Fruit fly (Drosophila melanogaster) whole organism, embryonic: ENCODE data around the gene CG43339.
A peak's percentile ranks its signal among the peaks of the same experiment; 100 is the strongest.

Experiments
- Asciz ChIP-seq: fragments of 200-800 bp; sonication (Bioruptor generic); optimal IDR thresholded peaks from 2 replicates; lab custom pipeline; 2017; ENCODE audit warnings: missing biosample characterization, mild to moderate bottlenecking, missing genetic modification characterization, missing genetic modification reagents
- Atf6 ChIP-seq: fragments of 200-800 bp; sonication (Bioruptor generic); IDR thresholded peaks from 2 replicates; pipeline ENCODE4 v1.3.6; 2022; ENCODE audit warnings: missing biosample characterization, missing genetic modification characterization
- CG10209 ChIP-seq: fragments of 200-800 bp; sonication (Bioruptor generic); optimal IDR thresholded peaks from 3 replicates; lab custom pipeline; 2017; ENCODE audit warnings: missing biosample characterization, mild to moderate bottlenecking, missing genetic modification characterization, missing genetic modification reagents
- CG10431 ChIP-seq: fragments of 200-800 bp; sonication (Bioruptor generic); optimal IDR thresholded peaks from 3 replicates; lab custom pipeline; 2018; ENCODE audit warnings: missing biosample characterization, mild to moderate bottlenecking, missing genetic modification characterization
- CG11247 ChIP-seq: fragments of 200-800 bp; sonication (Bioruptor generic); IDR thresholded peaks from 2 replicates; pipeline ENCODE4 v1.3.6; 2022; ENCODE audit warnings: missing biosample characterization, missing genetic modification characterization
- CG12071 ChIP-seq: fragments of 200-800 bp; sonication (Bioruptor generic); optimal IDR thresholded peaks from 3 replicates; lab custom pipeline; 2018; ENCODE audit warnings: missing biosample characterization, mild to moderate bottlenecking, missing genetic modification characterization
- CG12155 ChIP-seq: fragments of 200-800 bp; sonication (Bioruptor generic); optimal IDR thresholded peaks from 3 replicates; lab custom pipeline; 2016; ENCODE audit warnings: missing biosample characterization, missing genetic modification characterization
- CG15601 ChIP-seq: fragments of 200-800 bp; sonication (Bioruptor generic); optimal IDR thresholded peaks from 3 replicates; lab custom pipeline; 2019; ENCODE audit warnings: missing biosample characterization, mild to moderate bottlenecking, missing genetic modification characterization, moderate library complexity
- CG16863 ChIP-seq: fragments of 200-800 bp; sonication (Bioruptor generic); optimal IDR thresholded peaks from 3 replicates; lab custom pipeline; 2016; ENCODE audit warnings: missing biosample characterization, missing genetic modification characterization
- CG17385 ChIP-seq: fragments of 200-800 bp; sonication (Bioruptor generic); optimal IDR thresholded peaks from 3 replicates; lab custom pipeline; 2018; ENCODE audit warnings: missing biosample characterization, mild to moderate bottlenecking, missing genetic modification characterization
- CG18262 ChIP-seq: fragments of 200-800 bp; optimal IDR thresholded peaks from 3 replicates; lab custom pipeline; 2019; ENCODE audit warnings: missing biosample characterization, mild to moderate bottlenecking, missing genetic modification characterization, moderate library complexity
- CG18476 ChIP-seq: fragments of 200-800 bp; sonication (Bioruptor generic); optimal IDR thresholded peaks from 2 replicates; lab custom pipeline; 2016; ENCODE audit warnings: missing biosample characterization, mild to moderate bottlenecking, missing genetic modification characterization
- CG18764 ChIP-seq: fragments of 200-800 bp; sonication (Bioruptor generic); optimal IDR thresholded peaks from 3 replicates; lab custom pipeline; 2016; ENCODE audit warnings: missing biosample characterization, missing genetic modification characterization
- CG2678 ChIP-seq: fragments of 200-800 bp; sonication (Bioruptor generic); optimal IDR thresholded peaks from 3 replicates; lab custom pipeline; 2019; ENCODE audit warnings: missing biosample characterization, mild to moderate bottlenecking, missing genetic modification characterization, moderate library complexity
- CG2875 ChIP-seq: fragments of 200-800 bp; sonication (Bioruptor generic); optimal IDR thresholded peaks from 2 replicates; lab custom pipeline; 2017; ENCODE audit warnings: missing biosample characterization, mild to moderate bottlenecking, missing genetic modification characterization, missing genetic modification reagents
- CG34376 ChIP-seq: fragments of 200-800 bp; sonication (Bioruptor generic); optimal IDR thresholded peaks from 2 replicates; lab custom pipeline; 2018; ENCODE audit warnings: missing biosample characterization, mild to moderate bottlenecking, missing genetic modification characterization
- CG3838 ChIP-seq: fragments of 200-800 bp; sonication (Bioruptor generic); optimal IDR thresholded peaks from 3 replicates; lab custom pipeline; 2016; ENCODE audit warnings: missing biosample characterization, missing genetic modification characterization
- CG6683 ChIP-seq: fragments of 200-800 bp; sonication (Bioruptor generic); optimal IDR thresholded peaks from 2 replicates; lab custom pipeline; 2017; ENCODE audit warnings: missing biosample characterization, mild to moderate bottlenecking, missing genetic modification characterization, missing genetic modification reagents
- CG6765 ChIP-seq: fragments of 200-800 bp; sonication (Bioruptor generic); optimal IDR thresholded peaks from 3 replicates; lab custom pipeline; 2017; ENCODE audit warnings: missing biosample characterization, mild to moderate bottlenecking, missing genetic modification characterization
- CG6854 ChIP-seq: fragments of 200-800 bp; sonication (Bioruptor generic); optimal IDR thresholded peaks from 3 replicates; lab custom pipeline; 2017; ENCODE audit warnings: missing biosample characterization, mild to moderate bottlenecking, missing genetic modification characterization
- CG7963 ChIP-seq: fragments of 200-800 bp; sonication (Bioruptor generic); IDR thresholded peaks from 3 replicates; pipeline ENCODE4 v1.3.6; 2022; ENCODE audit warnings: missing biosample characterization, missing genetic modification characterization; ENCODE audit not compliant: partially characterized antibody
- CG8281 ChIP-seq: fragments of 200-800 bp; sonication (Bioruptor generic); optimal IDR thresholded peaks from 2 replicates; lab custom pipeline; 2018; ENCODE audit warnings: missing biosample characterization, mild to moderate bottlenecking, missing genetic modification characterization, moderate library complexity
- CG9437 ChIP-seq: fragments of 200-800 bp; sonication (Bioruptor generic); optimal IDR thresholded peaks from 2 replicates; lab custom pipeline; 2018; ENCODE audit warnings: missing biosample characterization, mild to moderate bottlenecking, missing genetic modification characterization
- CoRest ChIP-seq: fragments of 200-800 bp; sonication (Bioruptor generic); optimal IDR thresholded peaks from 3 replicates; lab custom pipeline; 2018; ENCODE audit warnings: missing biosample characterization, mild to moderate bottlenecking, missing genetic modification characterization, moderate library complexity
- Dll ChIP-seq: fragments of 200-800 bp; sonication (Bioruptor generic); IDR thresholded peaks from 4 replicates; pipeline ENCODE4 v1.3.6; 2022; ENCODE audit warnings: missing biosample characterization, missing genetic modification characterization; ENCODE audit not compliant: partially characterized antibody
- HHEX ChIP-seq: fragments of 200-800 bp; sonication (Bioruptor generic); optimal IDR thresholded peaks from 3 replicates; lab custom pipeline; 2017; ENCODE audit warnings: missing biosample characterization, mild to moderate bottlenecking, missing genetic modification characterization, missing genetic modification reagents
- HLH4C ChIP-seq: fragments of 200-800 bp; sonication (Bioruptor generic); IDR thresholded peaks from 3 replicates; pipeline ENCODE4 v1.3.6; 2022; ENCODE audit warnings: missing biosample characterization, missing genetic modification characterization; ENCODE audit not compliant: partially characterized antibody
- NK7.1 ChIP-seq: fragments of 200-800 bp; sonication (Bioruptor generic); optimal IDR thresholded peaks from 3 replicates; lab custom pipeline; 2016; ENCODE audit warnings: missing biosample characterization, missing genetic modification characterization
- Spps ChIP-seq: fragments of 200-800 bp; sonication (Bioruptor generic); optimal IDR thresholded peaks from 2 replicates; lab custom pipeline; 2018; ENCODE audit warnings: missing biosample characterization, mild to moderate bottlenecking, missing genetic modification characterization
- Vsx1 ChIP-seq: fragments of 200-800 bp; sonication (Bioruptor generic); optimal IDR thresholded peaks from 2 replicates; lab custom pipeline; 2017; ENCODE audit warnings: missing biosample characterization, mild to moderate bottlenecking, missing genetic modification characterization, missing genetic modification reagents
- YL-1 ChIP-seq: fragments of 200-800 bp; sonication (Bioruptor generic); optimal IDR thresholded peaks from 3 replicates; lab custom pipeline; 2017; ENCODE audit warnings: missing biosample characterization, mild to moderate bottlenecking, missing genetic modification characterization
- chinmo ChIP-seq: fragments of 200-800 bp; sonication (Bioruptor generic); IDR thresholded peaks from 4 replicates; pipeline ENCODE4 v1.3.6; 2022; ENCODE audit warnings: missing biosample characterization, missing genetic modification characterization; ENCODE audit not compliant: partially characterized antibody
- crol ChIP-seq: fragments of 200-800 bp; sonication (Bioruptor generic); IDR thresholded peaks from 2 replicates; pipeline ENCODE4 v1.3.6; 2022; ENCODE audit warnings: missing biosample characterization, missing genetic modification characterization
- crp ChIP-seq, 2 experiments: fragments of 200-800 bp; sonication (Bioruptor generic); optimal IDR thresholded peaks; 2 replicates in 1 of 2; 3 replicates in 1 of 2; lab custom pipeline; 2017; ENCODE audit warnings: missing biosample characterization in 2 of 2, missing genetic modification characterization in 2 of 2, mild to moderate bottlenecking in 1 of 2, moderate library complexity in 1 of 2
- danr ChIP-seq: fragments of 200-800 bp; sonication (Bioruptor generic); IDR thresholded peaks from 2 replicates; pipeline ENCODE4 v1.3.6; 2022; ENCODE audit warnings: missing biosample characterization, missing genetic modification characterization
- gem ChIP-seq: fragments of 200-800 bp; sonication (Bioruptor generic); optimal IDR thresholded peaks from 2 replicates; lab custom pipeline; 2019; ENCODE audit warnings: missing biosample characterization, mild to moderate bottlenecking, missing genetic modification characterization, moderate library complexity
- ind ChIP-seq: fragments of 200-800 bp; sonication (Bioruptor generic); optimal IDR thresholded peaks from 3 replicates; lab custom pipeline; 2016; ENCODE audit warnings: missing biosample characterization, missing genetic modification characterization
- maf-S ChIP-seq: fragments of 200-800 bp; sonication (Bioruptor generic); optimal IDR thresholded peaks from 2 replicates; lab custom pipeline; 2016; ENCODE audit warnings: missing biosample characterization, missing genetic modification characterization
- nerfin-1 ChIP-seq: fragments of 200-800 bp; sonication (Bioruptor generic); optimal IDR thresholded peaks from 3 replicates; lab custom pipeline; 2019; ENCODE audit warnings: missing biosample characterization, mild to moderate bottlenecking, missing genetic modification characterization, moderate library complexity
- nom ChIP-seq: fragments of 200-800 bp; sonication (Bioruptor generic); optimal IDR thresholded peaks from 2 replicates; lab custom pipeline; 2017; ENCODE audit warnings: missing biosample characterization, missing genetic modification characterization, mild to moderate bottlenecking, moderate library complexity, missing genetic modification reagents
- p53 ChIP-seq: fragments of 200-800 bp; sonication (Bioruptor generic); optimal IDR thresholded peaks from 2 replicates; lab custom pipeline; 2016; ENCODE audit warnings: missing biosample characterization, missing genetic modification characterization
- pita ChIP-seq: fragments of 200-800 bp; sonication (Bioruptor generic); optimal IDR thresholded peaks from 2 replicates; lab custom pipeline; 2017; ENCODE audit warnings: missing biosample characterization, mild to moderate bottlenecking, missing genetic modification characterization
- row ChIP-seq: fragments of 200-800 bp; sonication (Bioruptor generic); IDR thresholded peaks from 3 replicates; pipeline ENCODE4 v1.3.6; 2022; ENCODE audit warnings: missing biosample characterization, missing genetic modification characterization
- run ChIP-seq: fragments of 200-800 bp; sonication (Bioruptor generic); optimal IDR thresholded peaks from 3 replicates; lab custom pipeline; 2018; ENCODE audit warnings: missing biosample characterization, mild to moderate bottlenecking, missing genetic modification characterization
- slbo ChIP-seq: fragments of 200-800 bp; sonication (Bioruptor generic); IDR thresholded peaks from 2 replicates; pipeline ENCODE4 v1.3.6; 2022; ENCODE audit warnings: missing biosample characterization, missing genetic modification characterization
- tap ChIP-seq: fragments of 200-800 bp; optimal IDR thresholded peaks from 3 replicates; lab custom pipeline; 2019; ENCODE audit warnings: missing biosample characterization, mild to moderate bottlenecking, missing genetic modification characterization, moderate library complexity
- tio ChIP-seq: fragments of 200-800 bp; sonication (Bioruptor generic); optimal IDR thresholded peaks from 2 replicates; lab custom pipeline; 2017; ENCODE audit warnings: missing biosample characterization, missing genetic modification characterization, inconsistent platforms
- tup ChIP-seq: fragments of 200-800 bp; sonication (Bioruptor generic); optimal IDR thresholded peaks from 2 replicates; lab custom pipeline; 2016; ENCODE audit warnings: missing biosample characterization, mild to moderate bottlenecking, missing genetic modification characterization, moderate library complexity
- wdn ChIP-seq: fragments of 200-800 bp; sonication (Bioruptor generic); IDR thresholded peaks from 2 replicates; pipeline ENCODE4 v1.3.6; 2022; ENCODE audit warnings: missing biosample characterization, missing genetic modification characterization

CG43339 gene

DNA sequence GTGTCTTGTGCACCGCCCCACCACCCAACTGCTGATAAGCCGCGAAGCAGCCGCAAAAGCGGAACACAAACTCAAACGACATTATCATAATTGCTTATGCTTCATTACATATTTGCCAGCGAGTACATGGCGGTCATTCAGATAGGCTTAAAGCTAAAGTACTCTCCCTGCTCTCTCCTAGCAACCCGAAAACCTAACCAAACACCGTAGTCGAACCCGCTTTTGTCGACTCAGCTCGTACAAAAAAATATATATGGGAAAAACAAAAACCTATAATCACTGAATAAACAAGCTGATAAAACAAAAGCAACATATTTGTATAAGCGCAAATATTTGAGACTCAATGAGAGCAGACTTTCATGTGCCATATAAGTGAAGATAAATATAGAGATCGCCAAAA, 46.1 kb downstream of the CG43339 start (continued):
- peak; percentile 90 for TF ChIP-seq Vsx1 (GFP tag; lab: Kevin White, UChicago)
- TF ChIP-seq maf-S (GFP tag; lab: Kevin White, UChicago), result peak; percentile 85
- TF ChIP-seq HHEX (GFP tag; lab: Kevin White, UChicago), result peak; percentile 84
- TF ChIP-seq CG6765 (GFP tag; lab: Kevin White, UChicago), result peak; percentile 87
- TF ChIP-seq crp (GFP tag; optimal IDR thresholded peaks at IDR 0.05; lab: Kevin White, UChicago), result peak in 1 of 2 experiments; percentile 40
- peak; percentile 79 for TF ChIP-seq CG12071 (GFP tag; lab: Kevin White, UChicago)
- TF ChIP-seq chinmo (GFP tag; lab: Robert Waterston, UW), result no peak
- TF ChIP-seq danr (GFP tag; lab: Robert Waterston, UW), result peak; percentile 43; the same call in 1 of the 2 replicates
- TF ChIP-seq CG18764 (GFP tag; lab: Kevin White, UChicago), result peak; percentile 74
- peak; percentile 81 for TF ChIP-seq CG3838 (GFP tag; lab: Kevin White, UChicago)
- TF ChIP-seq wdn (GFP tag; lab: Robert Waterston, UW), result peak; percentile 59; the same call in 1 of the 2 replicates
- peak; percentile 84 for TF ChIP-seq run (tag; lab: Kevin White, UChicago)
- TF ChIP-seq CG9437 (GFP tag; lab: Kevin White, UChicago), result no peak
- no peak for TF ChIP-seq CG7963 (GFP tag; lab: Robert Waterston, UW)
- peak; percentile 38; the same call in 1 of the 2 replicates for TF ChIP-seq CG11247 (GFP tag; lab: Robert Waterston, UW)
- TF ChIP-seq tup, result peak; percentile 47
- peak; percentile 90 for TF ChIP-seq CG15601 (tag; lab: Kevin White, UChicago)
- peak; percentile 94 for TF ChIP-seq Asciz (GFP tag; lab: Kevin White, UChicago)
- TF ChIP-seq YL-1, result peak; percentile 75
- TF ChIP-seq CG16863, result peak; percentile 81
- TF ChIP-seq nom (GFP tag; lab: Kevin White, UChicago), result no peak
- TF ChIP-seq tap (tag; lab: Kevin White, UChicago), result peak; percentile 36
- TF ChIP-seq NK7.1 (GFP tag; lab: Kevin White, UChicago), result peak; percentile 76
- TF ChIP-seq gem, result peak; percentile 83
- TF ChIP-seq Dll (GFP tag; lab: Robert Waterston, UW), result no peak
- peak; percentile 34 for TF ChIP-seq Spps
- peak; percentile 20; the same call in 1 of the 3 replicates for TF ChIP-seq row (GFP tag; lab: Robert Waterston, UW)
- TF ChIP-seq HLH4C, result no peak
- TF ChIP-seq CG12155 (GFP tag; lab: Kevin White, UChicago), result peak; percentile 57
- peak; percentile 51 for TF ChIP-seq nerfin-1 (tag; lab: Kevin White, UChicago)
- TF ChIP-seq CG18476 (GFP tag; lab: Kevin White, UChicago), result peak; percentile 75
- TF ChIP-seq CoRest, result peak; percentile 73
- peak; percentile 92 for TF ChIP-seq CG10209 (GFP tag; lab: Kevin White, UChicago)
- TF ChIP-seq tio (GFP tag; lab: Kevin White, UChicago), result peak; percentile 56
- TF ChIP-seq CG18262 (tag; lab: Kevin White, UChicago), result peak; percentile 66
- peak; percentile 86 for TF ChIP-seq CG34376 (GFP tag; lab: Kevin White, UChicago)
- peak; percentile 80 for TF ChIP-seq CG6683 (GFP tag; lab: Kevin White, UChicago)
- TF ChIP-seq crol (GFP tag; lab: Robert Waterston, UW), result peak; percentile 35; the same call in 1 of the 2 replicates
- TF ChIP-seq CG17385 (GFP tag; lab: Kevin White, UChicago), result peak; percentile 74
- TF ChIP-seq p53 (GFP tag; lab: Kevin White, UChicago), result peak; percentile 61
- TF ChIP-seq pita (GFP tag; lab: Kevin White, UChicago), result no peak
- peak; percentile 74 for TF ChIP-seq CG6854
- peak; percentile 92 for TF ChIP-seq CG2875
- peak; percentile 66 for TF ChIP-seq CG10431
- TF ChIP-seq Atf6 (GFP tag; lab: Robert Waterston, UW), result peak; percentile 88
- TF ChIP-seq CG2678 (tag; lab: Kevin White, UChicago), result peak; percentile 87
- TF ChIP-seq CG8281, result peak; percentile 52
- TF ChIP-seq slbo, result peak; percentile 48
- peak; percentile 11 for TF ChIP-seq ind (GFP tag; lab: Kevin White, UChicago)
